Worm (Caenorhabditis elegans) whole organism, L1 larva: Measurements from ENCODE around the gene osm-8.

Source experiments
- ama-1 ChIP-seq: fragments of 150-350 bp; optimal IDR thresholded peaks from 2 replicates; lab custom pipeline; 2014
- egl-27 ChIP-seq, 2 experiments: fragments of 150-350 bp in 1 of 2; sonication (generic microtip); optimal IDR thresholded peaks; 3 replicates each; lab custom pipeline; 2017 to 2018; ENCODE audit warnings: missing biosample characterization in 2 of 2, missing genetic modification characterization in 2 of 2, missing genetic modification reagents in 2 of 2
- elt-3 ChIP-seq, 6 experiments: fragments of 150-350 bp in 1 of 6; sonication (generic microtip); optimal IDR thresholded peaks; 2 replicates each; lab custom pipeline; 2017 to 2018; ENCODE audit warnings: missing biosample characterization in 6 of 6, missing genetic modification characterization in 6 of 6, inconsistent platforms in 1 of 6
- lin-13 ChIP-seq: fragments of 150-350 bp; optimal IDR thresholded peaks from 2 replicates; lab custom pipeline; 2014; ENCODE audit warnings: missing biosample characterization, missing genetic modification reagents, missing genetic modification characterization
- nhr-237 ChIP-seq: fragments of 150-350 bp; optimal IDR thresholded peaks from 2 replicates; lab custom pipeline; 2014; ENCODE audit warnings: missing biosample characterization, missing genetic modification characterization
- unc-62 ChIP-seq: fragments of 150-350 bp; optimal IDR thresholded peaks from 2 replicates; lab custom pipeline; 2014; ENCODE audit warnings: missing biosample characterization, missing genetic modification reagents, missing genetic modification characterization

- TF ChIP-seq ama-1 (no peak), nhr-237 (no peak), lin-13 (peak; percentile 14), egl-27 (tag; optimal IDR thresholded peaks at IDR 0.05; lab: Kevin White, UChicago) (no peak), elt-3 (tag; optimal IDR thresholded peaks at IDR 0.05; lab: Kevin White, UChicago) (no peak), unc-62 (no peak)
Observed at ce11 chrII:7615318-7615891, 10.2 kb upstream of the osm-8 start.
